Worm (Caenorhabditis elegans) whole organism, L1 larva: ENCODE data around the gene ule-2.

Experiments
- C34B4.2 ChIP-seq: sonication (generic microtip); optimal IDR thresholded peaks from 2 replicates; lab custom pipeline; 2017; ENCODE audit warnings: mild to moderate bottlenecking, missing genetic modification characterization, missing compliant biosample characterization
- alr-1 ChIP-seq: fragments of 200-800 bp; sonication (Bioruptor generic); optimal IDR thresholded peaks from 2 replicates; lab custom pipeline; 2018; ENCODE audit warnings: borderline replicate concordance, mild to moderate bottlenecking, missing genetic modification characterization, missing compliant biosample characterization
- blmp-1 ChIP-seq: fragments of 150-350 bp; optimal IDR thresholded peaks from 2 replicates; lab custom pipeline; 2014; ENCODE audit warnings: missing biosample characterization, missing genetic modification characterization
- efl-1 ChIP-seq, 4 experiments: fragments of 150-350 bp; optimal IDR thresholded peaks in 3 of 4; peaks in 1 of 4; 1 replicate in 1 of 4; 2 replicates in 3 of 4; lab custom pipeline; 2014; ENCODE audit warnings: missing biosample characterization in 2 of 4, missing genetic modification characterization in 2 of 4, missing genetic modification reagents in 2 of 4
- elt-3 ChIP-seq, 6 experiments: fragments of 150-350 bp in 1 of 6; sonication (generic microtip); optimal IDR thresholded peaks; 2 replicates each; lab custom pipeline; 2017 to 2018; ENCODE audit warnings: missing biosample characterization in 6 of 6, missing genetic modification characterization in 6 of 6, inconsistent platforms in 1 of 6
- lin-15B ChIP-seq: fragments of 150-350 bp; sonication (generic microtip); optimal IDR thresholded peaks from 3 replicates; lab custom pipeline; 2014; ENCODE audit warnings: missing biosample characterization, missing genetic modification characterization
- lir-3 ChIP-seq: sonication (generic microtip); optimal IDR thresholded peaks from 2 replicates; lab custom pipeline; 2016; ENCODE audit warnings: mild to moderate bottlenecking, missing genetic modification characterization, moderate library complexity, missing compliant biosample characterization; ENCODE audit not compliant: poor library complexity
- nhr-20 ChIP-seq: sonication (generic microtip); optimal IDR thresholded peaks from 2 replicates; lab custom pipeline; 2016; ENCODE audit warnings: mild to moderate bottlenecking, missing genetic modification characterization, missing compliant biosample characterization
- nhr-85 ChIP-seq: sonication (generic microtip); peaks from one replicate; lab custom pipeline; 2016; ENCODE audit warnings: missing genetic modification characterization, inconsistent platforms, missing compliant biosample characterization
- pax-3 ChIP-seq: fragments of 200-800 bp; sonication (Bioruptor generic); optimal IDR thresholded peaks from 2 replicates; lab custom pipeline; 2018; ENCODE audit warnings: mild to moderate bottlenecking, missing genetic modification characterization, moderate library complexity, missing compliant biosample characterization
- pqm-1 ChIP-seq: sonication (generic microtip); optimal IDR thresholded peaks from 3 replicates; lab custom pipeline; 2017; ENCODE audit warnings: missing biosample characterization, missing genetic modification characterization
- snu-23 ChIP-seq: sonication (generic microtip); optimal IDR thresholded peaks from 2 replicates; lab custom pipeline; 2016; ENCODE audit warnings: missing genetic modification characterization, missing compliant biosample characterization
- sup-37 ChIP-seq: fragments of 200-800 bp; sonication (Bioruptor generic); optimal IDR thresholded peaks from 2 replicates; lab custom pipeline; 2018; ENCODE audit warnings: mild to moderate bottlenecking, missing genetic modification characterization, missing compliant biosample characterization
- vab-15 ChIP-seq: sonication (generic microtip); optimal IDR thresholded peaks from 2 replicates; lab custom pipeline; 2017; ENCODE audit warnings: missing genotype, mild to moderate bottlenecking, missing genetic modification characterization, missing compliant biosample characterization
- xbp-1 ChIP-seq: sonication (generic microtip); optimal IDR thresholded peaks from 2 replicates; lab custom pipeline; 2016; ENCODE audit warnings: missing genetic modification characterization, missing compliant biosample characterization

ule-2 gene

DNA sequence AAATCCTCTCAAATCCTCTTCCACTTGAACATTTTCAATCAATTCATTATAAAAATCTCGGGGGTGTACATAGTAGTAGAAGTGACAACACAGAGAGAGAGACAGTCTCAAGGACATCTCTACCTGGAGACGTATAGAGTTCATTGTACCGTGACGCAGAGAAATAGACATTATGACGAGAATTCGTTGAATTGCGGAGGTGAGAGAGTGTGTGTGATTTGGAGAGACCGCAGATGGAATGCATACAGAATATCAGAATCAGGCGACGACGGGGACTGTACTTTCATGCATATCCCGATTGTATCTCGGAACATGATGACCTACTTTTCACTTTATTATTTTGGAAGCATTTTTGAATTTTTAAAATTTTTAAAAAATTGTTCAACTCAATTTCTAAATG lies 40.9 kb downstream of the ule-2 start (continued):
- TF ChIP-seq xbp-1 (tag; lab: Kevin White, UChicago), result peak; percentile 14
- TF ChIP-seq sup-37 (GFP tag; lab: Kevin White, UChicago), result no peak
- TF ChIP-seq pqm-1 (tag; lab: Kevin White, UChicago), result no peak
- TF ChIP-seq pax-3 (tag; lab: Kevin White, UChicago), result no peak
- peak in 1 of 2 experiments; percentile 26 for TF ChIP-seq efl-1 (optimal IDR thresholded peaks at IDR 0.05; lab: Kevin White, UChicago)
- TF ChIP-seq efl-1 (GFP tag; optimal IDR thresholded peaks at IDR 0.05 in 1 of 2; lab: Kevin White, UChicago), result peak in 1 of 2 experiments; percentile 63
- no peak for TF ChIP-seq alr-1
- no peak for TF ChIP-seq vab-15 (tag; lab: Kevin White, UChicago)
- TF ChIP-seq snu-23, result peak; percentile 75
- peak; percentile 55 for TF ChIP-seq nhr-20
- TF ChIP-seq, all 84 proteins: peak for 15

DNA sequence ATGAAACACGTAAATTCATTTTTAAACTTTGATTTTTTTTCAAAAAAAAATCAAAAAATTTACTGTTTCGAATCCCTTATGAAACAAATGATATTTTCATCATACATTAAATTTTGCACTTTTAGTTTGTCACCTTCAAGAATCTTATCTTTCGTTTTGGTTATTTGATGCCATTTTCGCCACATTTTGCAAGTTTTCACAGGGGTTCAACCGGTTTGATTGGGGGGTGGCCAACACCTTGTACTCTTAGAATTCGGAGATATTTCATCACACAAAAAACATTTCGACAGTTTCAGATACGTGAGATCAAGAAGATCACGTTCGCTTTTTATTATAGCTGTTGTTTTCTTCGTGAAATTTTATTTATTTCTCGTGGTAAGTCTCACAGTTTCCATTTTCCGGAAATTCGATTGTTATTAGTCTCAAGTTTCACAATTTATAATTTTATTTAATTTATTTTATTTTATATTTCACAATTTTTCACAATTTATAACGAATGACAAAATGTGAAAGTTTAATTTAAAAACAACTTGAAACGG lies 42.2 kb downstream of the ule-2 start, which contains the start of gene Y57G11C.31:
Y57G11C.31 (plus strand) TSS at position 276 of the 539 bp plus-strand sequence.
- TF ChIP-seq nhr-85 (tag; lab: Kevin White, UChicago) (peak; percentile 66), efl-1 (optimal IDR thresholded peaks at IDR 0.05; lab: Kevin White, UChicago) (no peak), efl-1 (GFP tag; optimal IDR thresholded peaks at IDR 0.05 in 1 of 2; lab: Kevin White, UChicago) (peak in 1 of 2 experiments; percentile 86), elt-3 (tag; optimal IDR thresholded peaks at IDR 0.05; lab: Kevin White, UChicago) (peak in 2 of 6 experiments; percentile 14 to 44), C34B4.2 (no peak)

DNA sequence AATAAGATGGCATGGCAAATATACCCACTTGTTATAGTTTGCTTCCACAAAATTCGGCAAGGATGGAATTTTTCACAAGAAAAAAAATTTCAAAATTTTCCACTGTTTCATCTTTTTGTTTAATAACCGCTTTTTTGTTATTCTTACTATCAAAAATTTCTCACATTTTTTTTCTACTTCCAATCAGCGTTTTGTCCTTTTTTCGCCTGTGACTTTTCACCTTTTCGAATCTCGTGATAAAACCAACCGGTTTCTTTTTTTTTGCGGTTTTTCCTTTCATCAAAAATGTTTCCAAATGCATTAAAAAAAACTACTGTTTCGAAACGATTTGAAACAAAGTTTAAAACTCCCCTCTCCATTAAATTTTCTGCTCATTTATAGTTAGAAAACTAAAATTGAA lies 44.1 kb downstream of the ule-2 start:
- TF ChIP-seq elt-3 (tag; optimal IDR thresholded peaks at IDR 0.05; lab: Kevin White, UChicago), result peak in 1 of 6 experiments; percentile 11
- no peak for TF ChIP-seq lir-3 (tag; lab: Kevin White, UChicago)
- peak; percentile 62 for TF ChIP-seq blmp-1 (tag; lab: Kevin White, UChicago)
- no peak for TF ChIP-seq lin-15B (tag; lab: Kevin White, UChicago)
